Fruit fly (Drosophila melanogaster) whole organism: ENCODE results near the gene Tehao.

ENCODE experiments used
- CG8478 ChIP-seq: fragments of >200 bp; optimal IDR thresholded peaks from 2 replicates; lab custom pipeline; 2018; ENCODE audit warnings: inconsistent platforms
- Dll ChIP-seq: fragments of >200 bp; optimal IDR thresholded peaks from 2 replicates; lab custom pipeline; 2017
- psq ChIP-seq: fragments of >200 bp; optimal IDR thresholded peaks from 2 replicates; lab custom pipeline; 2017
- usp ChIP-seq: fragments of >200 bp; optimal IDR thresholded peaks from 2 replicates; lab custom pipeline; 2017; ENCODE audit warnings: missing biosample characterization, missing genetic modification characterization, mixed read lengths

DNA sequence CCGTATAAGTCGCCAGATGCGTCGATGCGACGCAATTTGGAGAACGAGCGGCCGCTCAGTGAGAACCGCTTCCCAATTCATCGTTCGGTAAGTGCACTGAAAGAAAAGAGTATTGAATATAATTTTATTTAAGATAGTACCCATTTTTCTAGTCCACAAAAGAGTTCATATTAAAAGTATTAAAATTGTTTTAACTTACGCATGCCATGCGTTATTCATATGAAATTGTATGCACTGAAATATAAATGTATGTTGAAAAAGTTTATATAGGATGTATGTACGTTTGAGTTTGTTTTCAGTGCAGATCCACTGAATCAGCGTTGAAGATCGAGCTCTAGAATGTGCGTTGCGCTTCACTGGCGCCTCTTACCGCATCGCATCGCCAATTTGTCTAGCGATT, 35.9 kb upstream of the Tehao start:
- TF ChIP-seq Dll (lab: Kevin White, UChicago), result no peak
- no peak for TF ChIP-seq psq
- no peak for TF ChIP-seq CG8478 (lab: Kevin White, UChicago)
- no peak for TF ChIP-seq usp
